Fruit fly (Drosophila melanogaster): Measurements from ENCODE around the gene Prosbeta3.

DNA sequence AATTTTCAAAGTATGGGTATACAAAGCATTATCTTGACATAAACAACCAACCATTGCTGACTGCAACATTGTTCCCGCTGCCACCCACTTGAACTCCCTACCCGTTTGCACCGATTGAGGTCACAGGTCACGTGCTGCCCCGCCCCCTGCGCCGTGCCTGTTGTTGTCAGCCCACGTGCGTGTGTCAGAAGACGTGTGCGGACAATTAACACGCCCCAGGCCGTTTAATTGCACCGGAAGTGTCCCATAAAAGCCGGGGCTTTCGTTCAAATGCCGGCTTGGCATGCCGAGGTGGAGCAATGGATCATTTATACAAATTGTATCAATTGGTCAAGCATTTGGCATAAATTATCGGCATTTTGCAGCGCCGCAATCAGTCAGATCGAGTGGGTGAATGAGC, 21.1 kb upstream of the Prosbeta3 start:
- no peak for TF ChIP-seq psq (optimal IDR thresholded peaks at IDR 0.05)
- no peak for TF ChIP-seq EcR (GFP tag; optimal IDR thresholded peaks at IDR 0.05)
- TF ChIP-seq pan (optimal IDR thresholded peaks at IDR 0.05) = no peak
- no peak for TF ChIP-seq usp (GFP tag; optimal IDR thresholded peaks at IDR 0.05)
- TF ChIP-seq CG8478 (optimal IDR thresholded peaks at IDR 0.05) = no peak

All from whole organism.